Worm (Caenorhabditis elegans): Measurements from ENCODE around the gene gpcp-2.

The gpcp-2 gene

DNA sequence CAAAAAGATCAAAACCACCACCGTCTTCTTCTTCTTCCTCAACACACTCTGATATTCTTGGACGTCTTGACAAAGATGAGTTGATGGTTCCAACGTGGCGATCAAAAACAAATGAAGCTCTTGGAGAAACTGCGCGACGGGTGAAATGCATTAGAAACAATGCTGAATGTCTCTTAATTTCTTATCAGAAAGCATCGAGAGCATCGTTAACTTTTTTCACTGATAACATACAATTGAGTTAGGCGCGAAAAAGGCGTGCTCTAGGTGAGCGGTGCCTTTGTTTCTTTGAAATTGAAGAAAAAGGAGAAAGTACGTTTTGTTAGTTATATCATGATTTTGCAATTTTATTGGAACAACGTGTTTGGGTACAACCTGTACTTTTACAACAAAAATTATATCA, at the start of gene gpcp-2:
Gene gpcp-2, minus strand, starts transcription at position 153 of the 400 bp plus-strand sequence.
- TF ChIP-seq nhr-28 (tag; optimal IDR thresholded peaks at IDR 0.05) (no peak), nhr-237 (tag; optimal IDR thresholded peaks at IDR 0.05) (no peak), mep-1 (tag; optimal IDR thresholded peaks at IDR 0.05) (no peak), unc-120 (tag; optimal IDR thresholded peaks at IDR 0.05; ENCODE audit: poor library complexity, severe bottlenecking) (no peak), elt-3 (tag; optimal IDR thresholded peaks at IDR 0.05) (no peak), drap-1 (GFP tag; optimal IDR thresholded peaks at IDR 0.05) (no peak), zip-8 (tag; optimal IDR thresholded peaks at IDR 0.05) (no peak), bed-3 (GFP tag; optimal IDR thresholded peaks at IDR 0.05) (no peak), mab-5 (tag; optimal IDR thresholded peaks at IDR 0.05) (no peak)

DNA sequence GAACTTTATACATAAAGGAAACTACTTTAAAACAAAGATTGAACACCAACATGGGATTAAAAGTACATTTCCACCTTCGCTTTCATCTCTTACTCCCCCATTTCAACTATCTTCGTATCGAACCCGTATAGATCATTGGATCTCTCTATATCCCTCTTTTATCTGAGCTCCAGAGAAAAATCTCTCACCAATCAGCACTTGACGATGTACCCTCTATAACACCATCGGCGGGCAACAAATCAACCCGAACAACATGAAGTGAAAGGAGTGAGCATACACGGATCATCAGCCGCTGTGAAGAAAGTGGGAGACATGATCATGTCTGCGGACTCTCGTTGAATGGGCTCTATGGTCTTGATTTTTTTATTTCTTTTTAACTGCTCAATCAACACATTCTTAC, 44.3 kb upstream of the gpcp-2 start:
- TF ChIP-seq unc-120 (tag; optimal IDR thresholded peaks at IDR 0.05; ENCODE audit: poor library complexity, severe bottlenecking) = peak; percentile 79
- no peak for TF ChIP-seq ces-1 (GFP tag; optimal IDR thresholded peaks at IDR 0.05)

DNA sequence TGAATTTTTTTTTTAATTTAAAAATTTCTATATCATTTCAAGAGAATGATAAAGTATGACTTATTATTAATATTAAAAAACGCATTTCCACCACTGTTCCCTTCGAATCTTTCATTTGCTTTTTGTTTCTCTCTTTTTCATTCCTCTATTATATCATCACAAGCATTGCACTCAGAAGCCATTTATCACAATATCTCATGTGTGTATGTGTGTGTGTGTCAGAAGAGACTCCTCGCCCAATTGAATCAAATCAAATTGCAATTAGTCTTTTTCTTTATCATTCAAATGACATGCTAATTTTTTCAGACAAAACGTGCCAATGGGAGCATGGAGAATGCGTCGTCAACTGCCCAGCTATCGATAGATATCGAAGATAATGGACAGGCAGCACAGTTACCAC, 43.0 kb upstream of the gpcp-2 start, which contains the start of gene unc-105:
Gene unc-105, plus strand, starts transcription at position 301 of the 400 bp plus-strand sequence.
- TF ChIP-seq cnd-1 (tag; optimal IDR thresholded peaks at IDR 0.05) (no peak), unc-62 (GFP tag; optimal IDR thresholded peaks at IDR 0.05) (peak; percentile 26)

DNA sequence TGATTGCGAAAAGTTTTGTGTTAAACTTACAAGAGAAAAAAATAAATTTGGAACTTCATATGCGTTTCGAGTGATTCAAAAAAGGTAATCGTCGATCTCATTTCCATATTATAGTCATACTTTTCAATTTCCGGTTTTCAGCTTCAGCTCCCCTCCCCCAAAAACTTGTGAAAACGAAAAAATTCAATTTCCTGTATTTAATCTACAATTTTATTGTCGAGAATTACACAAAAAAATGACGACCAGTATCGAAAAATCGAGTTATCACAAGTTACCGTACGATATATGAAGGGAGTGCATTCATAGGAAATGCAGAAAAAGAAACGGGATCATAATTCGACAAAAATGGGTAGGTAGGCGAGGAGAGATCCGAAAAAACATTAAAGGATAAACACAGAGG, 38.9 kb upstream of the gpcp-2 start, which contains the start of gene lron-4:
Gene lron-4, minus strand, starts transcription at position 101 of the 400 bp plus-strand sequence.
- TF ChIP-seq elt-1 (tag; optimal IDR thresholded peaks at IDR 0.05; ENCODE audit: borderline replicate concordance, insufficient read depth) = no peak
- no peak for TF ChIP-seq lin-32 (GFP tag; optimal IDR thresholded peaks at IDR 0.05)
- no peak for TF ChIP-seq ceh-39 (tag; optimal IDR thresholded peaks at IDR 0.05)
- no peak for TF ChIP-seq mep-1 (tag; optimal IDR thresholded peaks at IDR 0.05)
- TF ChIP-seq zip-8 (tag; optimal IDR thresholded peaks at IDR 0.05) = no peak
- TF ChIP-seq lin-13 (tag; optimal IDR thresholded peaks at IDR 0.05) = no peak
- no peak for TF ChIP-seq sem-2 (GFP tag; optimal IDR thresholded peaks at IDR 0.05)
- TF ChIP-seq hlh-1 (tag; optimal IDR thresholded peaks at IDR 0.05) = no peak
- no peak for TF ChIP-seq ceh-83 (GFP tag; optimal IDR thresholded peaks at IDR 0.05)
- TF ChIP-seq mab-5 (tag; optimal IDR thresholded peaks at IDR 0.05) = no peak
- TF ChIP-seq mls-2 (tag; optimal IDR thresholded peaks at IDR 0.05) = no peak
- no peak for TF ChIP-seq elt-3 (tag; optimal IDR thresholded peaks at IDR 0.05)
- TF ChIP-seq nhr-2 (tag; optimal IDR thresholded peaks at IDR 0.05) = no peak
- no peak for TF ChIP-seq bed-3 (GFP tag; optimal IDR thresholded peaks at IDR 0.05)
- no peak for TF ChIP-seq ces-1 (GFP tag; optimal IDR thresholded peaks at IDR 0.05)
- TF ChIP-seq unc-120 (tag; optimal IDR thresholded peaks at IDR 0.05; ENCODE audit: poor library complexity, severe bottlenecking) = no peak
- no peak for TF ChIP-seq flh-1 (GFP tag; optimal IDR thresholded peaks at IDR 0.05)

DNA sequence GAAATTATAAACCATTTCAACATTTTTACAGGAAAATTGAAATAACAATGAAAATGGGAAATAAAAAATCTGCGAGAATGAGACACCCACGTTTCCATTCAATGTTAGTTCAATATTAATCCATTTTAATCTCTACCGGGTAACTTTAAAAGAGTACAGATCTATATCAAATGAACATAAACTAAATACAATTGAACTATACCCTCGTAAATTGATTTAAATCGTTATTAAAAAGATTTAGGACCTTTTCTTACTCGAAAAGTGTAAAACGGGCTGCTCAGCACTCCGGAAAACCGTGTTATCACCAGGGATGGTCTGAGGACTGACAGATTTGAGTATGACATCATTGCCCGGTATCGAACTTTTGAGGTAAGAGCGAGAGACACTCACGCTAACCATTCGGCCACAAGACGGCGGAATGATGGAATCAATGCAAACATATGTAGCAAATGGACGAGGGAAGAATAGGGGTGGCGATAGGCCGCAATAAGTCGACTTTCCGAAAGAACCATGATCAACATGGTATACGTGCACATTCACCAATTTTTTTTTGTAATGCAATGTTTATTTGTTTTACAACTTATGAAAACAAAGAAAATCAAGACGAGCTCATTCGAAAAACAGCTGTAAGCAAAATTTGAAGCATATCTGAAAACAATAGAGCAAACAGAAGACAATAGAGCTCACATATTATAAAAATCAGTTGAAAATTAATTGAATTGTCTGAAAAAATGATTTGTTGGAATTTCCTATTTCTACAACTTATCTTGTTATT, 33.9 kb upstream of the gpcp-2 start, which contains the start of the genes chst-1 and C41C4.9:
Gene chst-1, minus strand, starts transcription at position 51 of the 775 bp plus-strand sequence.
Gene C41C4.9, plus strand, starts transcription at position 725 of the 775 bp plus-strand sequence.
- peak; percentile 16 for TF ChIP-seq lsy-2 (tag; optimal IDR thresholded peaks at IDR 0.05)
- peak; percentile 31 for TF ChIP-seq ztf-11 (tag; optimal IDR thresholded peaks at IDR 0.05)
- TF ChIP-seq ceh-43 (GFP tag; optimal IDR thresholded peaks at IDR 0.05) = peak; percentile 90
- TF ChIP-seq bed-3 (GFP tag; optimal IDR thresholded peaks at IDR 0.05) = peak; percentile 91
- TF ChIP-seq mep-1 (tag; optimal IDR thresholded peaks at IDR 0.05) = peak; percentile 63
- peak; percentile 90 for TF ChIP-seq tbx-8 (GFP tag; optimal IDR thresholded peaks at IDR 0.05)
- peak; percentile 80 for TF ChIP-seq pha-4 (tag; optimal IDR thresholded peaks at IDR 0.05)
- TF ChIP-seq ham-2 (GFP tag; optimal IDR thresholded peaks at IDR 0.05) = peak; percentile 90
- TF ChIP-seq drap-1 (GFP tag; optimal IDR thresholded peaks at IDR 0.05) = peak; percentile 97
- TF ChIP-seq cnd-1 (tag; optimal IDR thresholded peaks at IDR 0.05) = peak; percentile 97
- no peak for TF ChIP-seq blmp-1 (tag; optimal IDR thresholded peaks at IDR 0.05)
- TF ChIP-seq hlh-1 (tag; optimal IDR thresholded peaks at IDR 0.05) = peak; percentile 66
- peak; percentile 97 for TF ChIP-seq lin-32 (GFP tag; optimal IDR thresholded peaks at IDR 0.05)
- TF ChIP-seq elt-1 (tag; optimal IDR thresholded peaks at IDR 0.05; ENCODE audit: borderline replicate concordance, insufficient read depth) = no peak
- peak; percentile 54 for TF ChIP-seq unc-39 (tag; optimal IDR thresholded peaks at IDR 0.05)
- no peak for TF ChIP-seq mab-5 (tag; optimal IDR thresholded peaks at IDR 0.05)
- TF ChIP-seq ceh-83 (GFP tag; optimal IDR thresholded peaks at IDR 0.05) = peak; percentile 96
- TF ChIP-seq mls-2 (tag; optimal IDR thresholded peaks at IDR 0.05) = peak; percentile 97
- no peak for TF ChIP-seq nhr-12 (tag; optimal IDR thresholded peaks at IDR 0.05)
- peak; percentile 73 for TF ChIP-seq elt-3 (tag; optimal IDR thresholded peaks at IDR 0.05)
- TF ChIP-seq M03D4.4 (tag; optimal IDR thresholded peaks at IDR 0.05) = peak; percentile 94
- no peak for TF ChIP-seq nhr-237 (tag; optimal IDR thresholded peaks at IDR 0.05)
- no peak for TF ChIP-seq nhr-76 (tag; optimal IDR thresholded peaks at IDR 0.05)
- no peak for TF ChIP-seq nhr-2 (tag; optimal IDR thresholded peaks at IDR 0.05)
- TF ChIP-seq sptf-1 (tag; optimal IDR thresholded peaks at IDR 0.05) = peak; percentile 97
- peak; percentile 95 for TF ChIP-seq unc-120 (tag; optimal IDR thresholded peaks at IDR 0.05; ENCODE audit: poor library complexity, severe bottlenecking)
- peak; percentile 88 for TF ChIP-seq sem-2 (GFP tag; optimal IDR thresholded peaks at IDR 0.05)
- TF ChIP-seq snpc-4 (tag; optimal IDR thresholded peaks at IDR 0.05) = no peak
- TF ChIP-seq flh-1 (GFP tag; optimal IDR thresholded peaks at IDR 0.05) = peak; percentile 87
- TF ChIP-seq unc-62 (GFP tag; optimal IDR thresholded peaks at IDR 0.05) = peak; percentile 80
- peak; percentile 29 for TF ChIP-seq lin-13 (tag; optimal IDR thresholded peaks at IDR 0.05)
- TF ChIP-seq nhr-28 (tag; optimal IDR thresholded peaks at IDR 0.05) = peak; percentile 35
